Worm (Caenorhabditis elegans) whole organism, midembryonic: ENCODE results near the gene arl-3.

Experiments
- T22C8.4 ChIP-seq: fragments of 200-800 bp; sonication (Bioruptor generic); IDR thresholded peaks from 2 replicates; pipeline ENCODE4 v1.3.6; 2022; ENCODE audit warnings: missing genetic modification characterization, missing compliant biosample characterization
- cog-1 ChIP-seq: sonication (generic microtip); optimal IDR thresholded peaks from 2 replicates; lab custom pipeline; 2016; ENCODE audit warnings: missing genetic modification characterization, missing compliant biosample characterization
- flt-1 ChIP-seq: fragments of 200-800 bp; sonication (Bioruptor generic); IDR thresholded peaks from 2 replicates; pipeline ENCODE4 v1.3.6; 2022; ENCODE audit warnings: missing genetic modification characterization, missing compliant biosample characterization
- klf-2 ChIP-seq: fragments of 200-800 bp; sonication (Bioruptor generic); conservative IDR thresholded peaks from 2 replicates; pipeline ENCODE4 v1.3.6; 2022; ENCODE audit warnings: missing genetic modification reagents, missing genetic modification characterization, missing compliant biosample characterization
- med-1 ChIP-seq: sonication (generic microtip); optimal IDR thresholded peaks from 2 replicates; lab custom pipeline; 2017; ENCODE audit warnings: missing genetic modification characterization, mild to moderate bottlenecking, missing compliant biosample characterization, antibody characterized with exemption, missing genetic modification reagents; ENCODE audit not compliant: insufficient read depth
- ref-1 ChIP-seq: fragments of 200-800 bp; sonication (Bioruptor generic); conservative IDR thresholded peaks from 2 replicates; pipeline ENCODE4 v1.3.6; 2022; ENCODE audit warnings: missing genetic modification reagents, missing genetic modification characterization, missing compliant biosample characterization
- tab-1 ChIP-seq: fragments of 200-800 bp; sonication (Bioruptor generic); IDR thresholded peaks from 2 replicates; pipeline ENCODE4 v1.3.6; 2022; ENCODE audit warnings: missing genetic modification characterization, missing compliant biosample characterization
- ztf-23 ChIP-seq: fragments of 200-800 bp; sonication (Bioruptor generic); IDR thresholded peaks from 2 replicates; pipeline ENCODE4 v1.3.6; 2022; ENCODE audit warnings: missing genetic modification reagents, missing genetic modification characterization, missing compliant biosample characterization
- ztf-29 ChIP-seq: fragments of 200-800 bp; sonication (Bioruptor generic); IDR thresholded peaks from 2 replicates; pipeline ENCODE4 v1.3.6; 2022; ENCODE audit warnings: missing genetic modification reagents, missing genetic modification characterization, missing compliant biosample characterization

arl-3 gene

ce11 chrII:14580549-14580948, 25.7 kb upstream of the arl-3 start, which contains the start of the genes nspb-8 and nspb-9:
Gene nspb-8, minus strand, starts transcription at chrII:14580649.
Gene nspb-9, plus strand, starts transcription at chrII:14580859.
- TF ChIP-seq tab-1 (GFP tag; lab: Robert Waterston, UW) (no peak), flt-1 (GFP tag; lab: Robert Waterston, UW) (no peak), ztf-23 (no peak), T22C8.4 (GFP tag; lab: Robert Waterston, UW) (no peak), klf-2 (GFP tag; lab: Robert Waterston, UW) (no peak), med-1 (no peak), cog-1 (tag; lab: Kevin White, UChicago) (no peak), ztf-29 (GFP tag; lab: Robert Waterston, UW) (no peak), ref-1 (GFP tag; lab: Robert Waterston, UW) (no peak)

- no peak for TF ChIP-seq cog-1 (tag; lab: Kevin White, UChicago)
- TF ChIP-seq flt-1 (GFP tag; lab: Robert Waterston, UW) = no peak
- no peak for TF ChIP-seq med-1
- no peak for TF ChIP-seq ztf-29 (GFP tag; lab: Robert Waterston, UW)
- TF ChIP-seq ztf-23 = no peak
- TF ChIP-seq ref-1 (GFP tag; lab: Robert Waterston, UW) = no peak
- no peak for TF ChIP-seq tab-1 (GFP tag; lab: Robert Waterston, UW)
Observed at ce11 chrII:14582206-14582605, 24.1 kb upstream of the arl-3 start, which contains the start of gene C01G12.3. Gene C01G12.3, minus strand, starts transcription at chrII:14582306.

- no peak for TF ChIP-seq ztf-29 (GFP tag; lab: Robert Waterston, UW)
Observed at ce11 chrII:14587407-14587806, 18.9 kb upstream of the arl-3 start, which contains the start of gene C01G12.5. Gene C01G12.5, minus strand, starts transcription at chrII:14587507.

ce11 chrII:14588162-14588561, 18.1 kb upstream of the arl-3 start, which contains the start of gene nspb-10:
Gene nspb-10, minus strand, starts transcription at chrII:14588262.
- TF ChIP-seq T22C8.4 (GFP tag; lab: Robert Waterston, UW) (no peak), cog-1 (tag; lab: Kevin White, UChicago) (no peak), flt-1 (GFP tag; lab: Robert Waterston, UW) (no peak), ref-1 (GFP tag; lab: Robert Waterston, UW) (no peak), ztf-29 (GFP tag; lab: Robert Waterston, UW) (no peak), ztf-23 (no peak), tab-1 (GFP tag; lab: Robert Waterston, UW) (no peak), med-1 (no peak), klf-2 (GFP tag; lab: Robert Waterston, UW) (no peak)

- TF ChIP-seq cog-1 (tag; lab: Kevin White, UChicago) = no peak
- no peak for TF ChIP-seq flt-1 (GFP tag; lab: Robert Waterston, UW)
- TF ChIP-seq ref-1 (GFP tag; lab: Robert Waterston, UW) = no peak
- no peak for TF ChIP-seq tab-1 (GFP tag; lab: Robert Waterston, UW)
Observed at ce11 chrII:14591699-14592098, 14.6 kb upstream of the arl-3 start, which contains the start of gene C01G12.7. Gene C01G12.7, minus strand, starts transcription at chrII:14591893.

- TF ChIP-seq tab-1 (GFP tag; lab: Robert Waterston, UW) = no peak
- no peak for TF ChIP-seq med-1
- TF ChIP-seq cog-1 (tag; lab: Kevin White, UChicago) = no peak
- TF ChIP-seq ztf-23 = no peak
- TF ChIP-seq ztf-29 (GFP tag; lab: Robert Waterston, UW) = no peak
- no peak for TF ChIP-seq ref-1 (GFP tag; lab: Robert Waterston, UW)
- TF ChIP-seq flt-1 (GFP tag; lab: Robert Waterston, UW) = no peak
- no peak for TF ChIP-seq T22C8.4 (GFP tag; lab: Robert Waterston, UW)
Observed at ce11 chrII:14592629-14593028, 13.6 kb upstream of the arl-3 start.

ce11 chrII:14593281-14593680, 13.0 kb upstream of the arl-3 start, which contains the start of gene catp-4:
Gene catp-4, plus strand, starts transcription at chrII:14593581.
- TF ChIP-seq tab-1 (GFP tag; lab: Robert Waterston, UW) (no peak), ref-1 (GFP tag; lab: Robert Waterston, UW) (no peak), cog-1 (tag; lab: Kevin White, UChicago) (no peak)

ce11 chrII:14597788-14598187, 8.5 kb upstream of the arl-3 start:
- no peak for TF ChIP-seq ref-1 (GFP tag; lab: Robert Waterston, UW)
- TF ChIP-seq T22C8.4 (GFP tag; lab: Robert Waterston, UW) = no peak
- TF ChIP-seq ztf-29 (GFP tag; lab: Robert Waterston, UW) = no peak
- TF ChIP-seq med-1 = no peak
- TF ChIP-seq ztf-23 = no peak
- no peak for TF ChIP-seq klf-2 (GFP tag; lab: Robert Waterston, UW)
- no peak for TF ChIP-seq cog-1 (tag; lab: Kevin White, UChicago)
- no peak for TF ChIP-seq tab-1 (GFP tag; lab: Robert Waterston, UW)

- TF ChIP-seq T22C8.4 (GFP tag; lab: Robert Waterston, UW) = no peak
- TF ChIP-seq flt-1 (GFP tag; lab: Robert Waterston, UW) = no peak
- TF ChIP-seq med-1 = no peak
- TF ChIP-seq ztf-23 = no peak
Observed at ce11 chrII:14598367-14598766, 7.9 kb upstream of the arl-3 start.

- TF ChIP-seq ztf-29 (GFP tag; lab: Robert Waterston, UW) (no peak), med-1 (no peak), flt-1 (GFP tag; lab: Robert Waterston, UW) (no peak), tab-1 (GFP tag; lab: Robert Waterston, UW) (no peak), T22C8.4 (GFP tag; lab: Robert Waterston, UW) (no peak), cog-1 (tag; lab: Kevin White, UChicago) (no peak), klf-2 (GFP tag; lab: Robert Waterston, UW) (no peak), ztf-23 (no peak), ref-1 (GFP tag; lab: Robert Waterston, UW) (no peak)
Observed at ce11 chrII:14599284-14599862, 6.9 kb upstream of the arl-3 start.
